Fruit fly (Drosophila melanogaster) whole organism, larva: Measurements from ENCODE around the gene ttm2.
A peak's percentile ranks its signal among the peaks of the same experiment; 100 is the strongest.

Experiments used
- noc ChIP-seq: fragments of 200-800 bp; sonication (Bioruptor generic); optimal IDR thresholded peaks from 3 replicates; lab custom pipeline; 2019; ENCODE audit warnings: missing biosample characterization, mild to moderate bottlenecking, missing genetic modification characterization, moderate library complexity

Gene ttm2

DNA sequence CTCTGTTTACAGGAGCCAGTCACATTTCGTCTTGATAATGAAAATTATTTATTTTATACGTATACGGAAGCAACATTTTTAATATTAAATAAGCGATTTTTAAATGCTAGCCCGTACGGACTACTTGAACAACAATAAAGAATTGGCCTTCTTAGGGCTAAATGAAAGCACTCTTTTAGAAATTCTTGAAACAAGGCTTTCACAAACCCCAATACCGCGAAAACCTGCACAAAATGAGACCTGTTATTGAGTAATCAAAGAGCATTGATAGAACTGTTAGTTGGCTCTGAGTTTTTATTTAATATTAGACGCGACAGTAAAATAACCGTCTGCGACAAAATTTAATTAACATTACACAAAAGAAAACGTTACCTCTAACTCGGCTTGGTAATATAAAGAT, at the start of gene ttm2:
Gene ttm2, plus strand, starts transcription at position 301 of the 400 bp plus-strand sequence.
- no peak for TF ChIP-seq noc (tag; lab: Kevin White, UChicago)

DNA sequence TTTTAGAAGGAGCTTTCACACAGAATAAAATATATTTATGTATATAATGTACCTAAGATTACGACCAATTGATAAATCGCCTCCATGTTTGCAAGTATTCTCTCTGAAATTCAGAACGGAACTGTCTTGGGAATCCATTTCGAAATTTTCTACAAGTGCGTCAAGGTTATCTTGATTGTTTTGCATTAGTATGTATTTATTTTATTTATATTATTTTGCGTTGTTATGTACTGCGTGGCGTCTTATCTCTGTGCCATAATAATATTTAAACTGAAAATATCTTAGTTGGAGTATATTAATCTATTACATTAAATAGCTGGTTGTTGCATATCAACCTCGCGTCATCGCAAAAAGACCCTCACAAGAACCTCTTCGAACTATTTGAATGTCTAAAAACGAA, 43.5 kb upstream of the ttm2 start, which contains the start of gene CG42846:
Gene CG42846, minus strand, starts transcription at position 101 of the 400 bp plus-strand sequence.
- TF ChIP-seq noc (tag; lab: Kevin White, UChicago): no peak

DNA sequence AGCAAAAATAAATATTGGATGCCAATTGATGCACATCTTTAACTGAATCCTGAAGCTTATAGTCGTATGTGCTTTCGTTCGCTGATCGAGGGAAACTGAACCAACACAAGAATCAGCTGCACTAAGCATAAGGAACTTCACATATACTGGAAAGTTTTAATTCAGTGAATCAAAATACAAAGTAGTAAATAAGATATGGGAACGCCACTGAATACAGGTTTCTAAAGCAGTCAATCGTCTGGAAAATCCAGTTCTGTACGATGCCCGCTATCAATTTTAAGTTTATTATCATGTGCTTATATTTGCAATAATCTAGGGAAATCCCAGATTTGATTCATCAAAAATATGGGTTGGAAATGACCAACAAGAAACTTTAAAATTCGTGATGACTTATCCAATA, 42.7 kb upstream of the ttm2 start, which contains the start of gene CG34454:
Gene CG34454, minus strand, starts transcription at position 84 of the 400 bp plus-strand sequence.
- TF ChIP-seq noc (tag; lab: Kevin White, UChicago): no peak

DNA sequence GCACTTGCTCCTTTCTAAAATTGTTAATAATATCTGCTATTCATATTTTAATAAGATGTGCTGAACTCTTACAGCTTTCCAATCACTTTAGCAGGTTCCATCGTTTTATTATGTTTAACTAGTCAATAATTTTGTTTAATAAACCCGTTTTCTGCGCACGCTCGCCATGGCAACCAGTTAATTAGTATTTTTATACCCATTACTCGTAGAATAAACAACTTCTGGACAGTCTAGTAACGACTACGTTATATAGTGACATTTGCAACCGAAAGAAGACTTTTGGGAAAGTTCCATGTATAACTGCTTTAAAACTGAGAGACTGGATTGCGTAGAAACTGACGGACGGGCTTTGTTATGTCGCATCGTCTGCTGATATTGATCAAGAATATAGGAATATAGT, 41.7 kb upstream of the ttm2 start, which contains the start of gene CG34453:
Gene CG34453, minus strand, starts transcription at position 101 of the 400 bp plus-strand sequence.
- no peak for TF ChIP-seq noc (tag; lab: Kevin White, UChicago)

DNA sequence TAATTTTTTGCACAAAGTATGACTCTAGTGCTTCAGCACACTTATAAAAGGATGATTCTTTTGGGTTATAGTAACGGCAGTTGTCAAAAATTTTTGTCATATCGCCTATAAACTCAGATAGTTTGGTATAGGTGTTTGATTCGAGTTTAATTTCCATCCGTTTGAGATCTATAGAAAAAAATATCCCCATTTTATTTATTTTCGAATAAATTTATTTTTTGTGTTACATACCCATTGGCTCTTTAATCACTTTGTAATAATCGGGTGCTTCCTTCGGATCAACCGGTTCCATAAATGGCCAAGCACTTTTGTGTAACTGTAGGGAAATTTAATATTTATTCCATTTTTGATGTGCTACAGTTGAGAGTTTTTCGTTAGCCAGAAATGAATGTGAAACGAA, 40.6 kb upstream of the ttm2 start:
- TF ChIP-seq noc (tag; lab: Kevin White, UChicago): no peak

DNA sequence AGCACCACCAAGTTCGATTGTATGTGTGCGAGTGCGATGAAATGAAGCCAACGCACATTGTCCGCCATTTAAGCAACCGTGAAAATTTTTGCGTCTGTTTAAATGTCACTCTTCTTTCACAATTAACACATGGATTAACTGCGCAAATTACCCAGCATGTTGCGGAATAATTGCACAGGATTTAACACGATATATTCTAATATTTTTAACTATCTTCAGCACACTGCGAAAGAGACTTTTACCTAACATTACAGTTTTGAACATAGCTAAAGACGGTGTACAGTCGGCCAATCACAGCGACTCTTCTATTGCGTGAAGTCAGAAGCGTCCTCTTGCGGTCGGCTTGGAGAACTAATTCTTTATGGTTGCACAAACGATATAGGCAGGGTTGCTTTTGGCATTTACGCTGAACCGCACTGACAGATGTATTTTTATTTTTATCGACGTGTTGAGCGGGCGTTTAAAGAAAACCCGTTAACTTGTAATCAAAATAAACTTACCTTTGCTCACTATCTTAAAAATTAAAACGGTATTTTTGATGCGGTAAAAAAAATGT, 28.2 kb upstream of the ttm2 start:
- TF ChIP-seq noc (tag; lab: Kevin White, UChicago): no peak

DNA sequence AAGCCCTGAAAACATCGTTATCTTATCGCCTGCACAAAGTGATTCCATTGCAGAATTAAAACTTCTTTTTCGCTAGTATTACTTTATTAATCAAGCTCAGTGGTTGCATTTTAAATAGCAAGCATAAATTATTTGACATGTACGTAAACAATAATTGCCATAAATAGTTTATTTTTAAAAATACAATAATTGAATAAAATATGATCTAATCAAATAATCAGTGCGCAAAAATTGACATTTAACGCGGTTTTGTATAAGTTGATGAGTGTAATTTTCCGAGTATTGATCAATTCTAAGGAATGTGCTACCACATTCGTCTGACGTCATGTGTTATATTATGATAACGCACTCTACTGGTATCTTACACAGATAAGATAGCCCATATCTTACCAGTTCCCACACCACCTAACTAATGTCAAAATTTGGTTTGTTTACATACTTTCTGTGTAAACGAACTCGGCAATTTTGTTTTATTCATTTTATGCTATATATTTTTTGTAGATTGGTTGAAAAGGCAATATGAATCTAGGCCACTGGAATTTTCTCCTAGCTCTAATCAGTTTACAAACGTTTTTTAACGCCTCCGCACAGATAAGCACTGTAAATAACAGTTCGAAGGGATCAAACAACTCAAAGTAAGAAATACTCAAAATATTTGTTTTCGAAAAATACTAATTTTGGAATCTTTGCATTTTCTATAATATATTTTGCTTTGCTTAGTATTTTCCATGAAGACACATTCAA, 27.3 kb upstream of the ttm2 start, which contains the start of gene mthl14:
Gene mthl14, plus strand, starts transcription at position 10 of the 744 bp plus-strand sequence.
- TF ChIP-seq noc (tag; lab: Kevin White, UChicago): no peak

DNA sequence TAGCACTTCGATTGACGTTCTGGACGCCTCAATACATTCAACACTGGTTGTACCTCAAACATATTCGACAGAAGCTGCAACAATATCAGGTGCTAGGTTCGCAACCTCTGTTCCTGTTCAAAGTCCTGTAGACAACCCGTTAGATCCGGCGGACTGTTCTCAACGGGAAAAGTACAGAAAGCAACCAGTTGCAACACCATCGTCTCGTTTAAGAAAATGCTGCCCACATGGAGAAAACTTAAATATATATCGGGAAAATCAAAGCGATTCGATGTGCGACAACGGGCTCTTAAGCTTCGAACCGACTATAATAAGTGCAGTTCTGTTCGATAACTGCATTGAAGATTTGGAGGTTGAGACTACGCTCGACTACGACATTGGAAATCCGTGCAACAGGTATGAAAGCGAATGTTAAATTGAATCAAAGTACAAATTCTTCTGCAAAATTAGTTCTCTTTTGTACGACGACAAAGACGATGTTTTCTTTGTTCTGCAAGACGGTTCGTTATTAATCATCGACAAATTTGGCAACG, 26.7 kb upstream of the ttm2 start:
- no peak for TF ChIP-seq noc (tag; lab: Kevin White, UChicago)

DNA sequence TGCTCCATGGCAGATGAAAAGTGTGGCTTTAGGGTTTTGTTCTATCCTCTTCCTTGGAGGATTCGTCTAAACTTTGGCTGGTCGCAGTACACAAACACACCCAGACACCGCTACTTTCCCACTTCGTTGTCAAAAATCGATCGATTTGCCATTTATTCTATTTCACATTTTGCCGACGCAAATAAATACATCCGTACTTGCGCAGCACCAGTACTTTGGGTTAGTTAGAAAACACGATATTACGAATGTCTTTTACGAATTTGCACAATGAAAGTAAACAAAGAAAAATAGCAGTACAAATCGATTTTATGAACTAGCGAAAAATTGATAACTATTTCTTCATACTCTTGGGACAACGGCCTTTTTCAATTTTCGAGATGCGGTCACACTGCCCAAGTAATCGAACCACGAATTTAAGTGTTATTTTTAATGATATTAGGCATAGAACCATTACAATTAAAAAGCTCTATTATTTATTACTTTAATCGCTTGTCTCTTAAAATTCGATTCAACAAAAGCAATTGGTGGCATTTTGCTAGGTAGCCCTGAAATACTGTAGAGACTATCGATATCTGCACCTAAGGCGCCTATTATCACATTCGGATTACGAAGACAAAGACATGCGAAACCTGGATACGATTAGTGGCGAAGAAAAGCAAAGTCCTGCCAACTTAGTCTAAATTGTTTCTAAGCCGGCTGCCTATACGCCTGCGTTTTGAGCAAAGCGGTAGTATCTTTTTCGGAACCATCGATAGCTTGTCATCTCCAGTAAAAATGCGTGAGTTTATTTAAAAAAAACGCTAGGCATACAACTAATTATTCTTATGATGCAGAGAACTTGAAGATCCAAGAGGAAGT, 17.1 kb upstream of the ttm2 start, which contains the start of the genes DIP2 and wac:
Gene DIP2, minus strand, starts transcription at position 337 of the 858 bp plus-strand sequence.
Gene wac, plus strand, starts transcription at position 559 of the 858 bp plus-strand sequence.
- no peak for TF ChIP-seq noc (tag; lab: Kevin White, UChicago)

DNA sequence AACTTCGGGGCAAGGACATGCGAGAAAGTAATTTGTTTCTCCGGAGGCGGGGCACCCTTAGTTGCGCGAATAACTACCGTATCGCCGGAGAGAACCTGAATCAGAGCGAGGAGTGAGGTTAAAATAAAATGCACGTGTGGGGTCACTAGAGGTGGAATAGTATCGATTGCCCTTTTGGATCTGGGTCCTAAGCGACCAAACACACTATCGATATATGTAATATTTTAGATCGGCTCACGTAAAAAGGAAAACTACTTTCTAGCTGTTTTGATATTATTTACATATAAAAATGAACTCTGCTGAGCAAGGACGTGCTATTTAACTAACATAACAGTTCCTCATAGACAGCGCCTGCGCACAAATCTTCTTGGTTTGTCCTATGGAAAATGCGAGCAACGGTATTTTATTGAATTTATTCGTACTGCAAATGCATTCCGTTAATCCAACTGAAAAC, 12.2 kb upstream of the ttm2 start:
- TF ChIP-seq noc (tag; lab: Kevin White, UChicago): no peak

DNA sequence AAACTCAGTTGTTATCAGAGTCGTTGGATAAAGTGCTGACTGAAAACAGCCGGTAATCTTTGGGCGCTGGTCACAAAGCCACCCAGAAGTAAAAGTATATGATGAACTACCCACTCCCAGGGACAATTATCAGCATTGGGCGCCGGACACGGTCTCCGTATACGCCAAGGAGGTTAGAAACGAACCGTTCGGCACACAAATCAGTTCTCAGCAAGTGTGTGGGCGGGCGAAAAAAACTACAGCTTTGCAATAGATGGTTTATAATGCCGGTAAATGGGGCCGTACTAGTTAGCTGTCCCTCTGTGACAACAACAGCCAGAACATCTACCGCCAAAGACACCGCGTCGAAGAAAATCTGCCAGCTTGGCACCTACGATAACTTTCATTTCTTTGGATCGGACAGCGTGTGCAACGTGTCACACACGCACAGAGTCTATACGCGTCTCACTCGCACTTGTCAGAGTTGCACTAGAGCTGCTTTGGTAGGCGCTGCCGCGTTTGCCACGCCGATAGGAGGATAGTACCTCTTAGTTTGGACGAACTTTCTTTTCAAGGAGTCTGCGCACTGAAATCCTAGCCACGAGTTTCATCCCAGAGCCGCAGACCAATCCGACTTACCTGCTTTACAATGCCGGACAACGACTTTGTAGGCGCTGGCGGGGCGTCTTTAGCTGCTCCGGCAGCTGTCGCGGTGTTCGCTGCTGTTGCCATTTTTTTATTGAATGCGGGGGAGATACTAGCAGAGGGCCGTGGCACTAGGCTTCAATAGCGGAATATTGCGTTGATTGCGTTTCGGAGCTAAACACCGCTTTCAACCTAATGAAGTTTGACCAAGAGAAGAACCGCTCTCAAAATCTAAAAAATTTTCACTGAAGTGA, 11.2 kb upstream of the ttm2 start:
- TF ChIP-seq noc (tag; lab: Kevin White, UChicago): no peak

DNA sequence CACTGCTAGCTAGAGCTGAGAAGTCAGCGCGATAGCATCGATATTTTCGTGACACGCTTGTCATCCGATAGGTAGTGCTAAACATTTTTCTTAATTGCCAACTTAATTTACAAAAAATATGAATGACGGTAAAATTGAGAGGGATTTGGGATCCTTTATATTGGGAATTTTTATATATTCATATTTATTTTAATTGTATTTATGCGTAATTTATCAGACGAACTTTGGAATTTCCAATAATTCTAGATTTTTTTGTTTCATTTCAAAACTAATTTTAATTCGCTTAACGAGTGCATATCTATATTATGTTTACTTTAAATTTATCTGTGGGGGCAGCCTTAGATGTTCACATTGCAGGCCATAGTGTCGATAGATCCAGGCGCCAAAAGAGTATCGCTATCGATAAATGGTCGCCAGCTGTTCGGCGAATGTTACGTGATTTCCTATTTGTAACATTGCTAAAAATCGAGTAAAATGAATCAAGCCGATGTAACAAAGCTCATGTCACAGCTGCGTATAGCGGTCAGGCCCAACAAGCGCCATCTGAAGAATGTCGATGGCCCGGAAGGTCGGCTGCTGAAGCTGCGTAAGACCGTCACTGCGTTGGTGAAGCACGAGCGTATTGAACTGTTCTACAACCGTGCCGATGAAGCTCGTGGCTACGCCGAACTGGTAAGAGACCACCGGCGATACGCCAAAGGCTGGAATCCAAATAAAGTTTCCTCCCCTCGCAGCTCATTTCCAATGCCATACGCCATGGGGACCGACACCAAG, 10.4 kb upstream of the ttm2 start, which contains the start of the genes Tudor-SN and mRpL17:
Gene Tudor-SN, minus strand, starts transcription at position 3 of the 774 bp plus-strand sequence.
Gene mRpL17, plus strand, starts transcription at position 402 of the 774 bp plus-strand sequence.
- TF ChIP-seq noc (tag; lab: Kevin White, UChicago): peak; percentile 38

DNA sequence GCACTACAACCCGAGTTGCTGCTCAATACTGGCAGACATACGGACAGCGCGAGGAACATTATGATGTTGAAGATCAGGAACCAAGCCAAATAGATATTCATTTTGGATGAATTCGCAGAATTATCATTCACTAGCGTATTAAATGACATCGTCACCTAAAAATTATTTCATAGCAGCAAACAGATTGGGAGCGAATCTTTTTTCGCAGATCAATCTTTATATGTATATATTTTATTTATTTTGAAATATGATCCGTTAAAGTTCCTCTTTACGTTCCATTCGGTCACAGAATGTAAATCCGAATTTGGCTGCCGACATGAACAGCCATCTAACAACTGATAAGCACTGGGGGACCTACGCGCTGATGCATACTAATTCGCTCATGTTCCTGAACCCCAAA, 9.1 kb upstream of the ttm2 start, which contains the start of gene CG34263:
Gene CG34263, minus strand, starts transcription at position 101 of the 400 bp plus-strand sequence.
- TF ChIP-seq noc (tag; lab: Kevin White, UChicago): no peak
